Worm (Caenorhabditis elegans) whole organism, late embryonic: ENCODE results near the gene F09G2.1.

Experiments
- C08G9.2 ChIP-seq: sonication (generic microtip); optimal IDR thresholded peaks from 2 replicates; lab custom pipeline; 2016; ENCODE audit warnings: mild to moderate bottlenecking, missing genetic modification characterization, moderate library complexity, missing compliant biosample characterization
- K09A11.1 ChIP-seq: sonication (generic microtip); optimal IDR thresholded peaks from 2 replicates; lab custom pipeline; 2017; ENCODE audit warnings: antibody characterized with exemption, mild to moderate bottlenecking, missing genetic modification characterization, missing compliant biosample characterization; ENCODE audit not compliant: insufficient read depth
- Y22D7AL.16 ChIP-seq: sonication (generic microtip); optimal IDR thresholded peaks from 2 replicates; lab custom pipeline; 2016; ENCODE audit warnings: missing genetic modification characterization, missing compliant biosample characterization
- ceh-24 ChIP-seq: sonication (generic microtip); optimal IDR thresholded peaks from 2 replicates; lab custom pipeline; 2016; ENCODE audit warnings: mild to moderate bottlenecking, missing genetic modification characterization, missing compliant biosample characterization
- gmeb-2 ChIP-seq: sonication (generic microtip); optimal IDR thresholded peaks from 2 replicates; lab custom pipeline; 2016; ENCODE audit warnings: missing genetic modification characterization, inconsistent platforms, missing compliant biosample characterization
- hlh-8 ChIP-seq: sonication (generic microtip); optimal IDR thresholded peaks from 2 replicates; lab custom pipeline; 2016; ENCODE audit warnings: missing genotype, missing genetic modification characterization, missing compliant biosample characterization
- pros-1 ChIP-seq: fragments of 150-350 bp; optimal IDR thresholded peaks from 2 replicates; lab custom pipeline; 2014; ENCODE audit warnings: missing biosample characterization, missing genetic modification reagents, missing genetic modification characterization
- ref-2 ChIP-seq: sonication (generic microtip); optimal IDR thresholded peaks from 2 replicates; lab custom pipeline; 2016; ENCODE audit warnings: missing genetic modification characterization, missing compliant biosample characterization
- sdc-2 ChIP-seq: sonication (generic microtip); optimal IDR thresholded peaks from 2 replicates; lab custom pipeline; 2016; ENCODE audit warnings: missing genotype, missing genetic modification characterization, missing compliant biosample characterization
- unc-3 ChIP-seq, 2 experiments: fragments of 200-800 bp in 1 of 2; sonication (Bioruptor generic) in 1 of 2; sonication (generic microtip) in 1 of 2; conservative IDR thresholded peaks in 1 of 2; optimal IDR thresholded peaks in 1 of 2; 2 replicates each; pipeline versions ENCODE4 v1.3.6 to Lab custom; 2016 to 2022; ENCODE audit warnings: missing compliant biosample characterization in 2 of 2, missing genetic modification characterization in 2 of 2, missing genetic modification reagents in 1 of 2

Gene F09G2.1

DNA sequence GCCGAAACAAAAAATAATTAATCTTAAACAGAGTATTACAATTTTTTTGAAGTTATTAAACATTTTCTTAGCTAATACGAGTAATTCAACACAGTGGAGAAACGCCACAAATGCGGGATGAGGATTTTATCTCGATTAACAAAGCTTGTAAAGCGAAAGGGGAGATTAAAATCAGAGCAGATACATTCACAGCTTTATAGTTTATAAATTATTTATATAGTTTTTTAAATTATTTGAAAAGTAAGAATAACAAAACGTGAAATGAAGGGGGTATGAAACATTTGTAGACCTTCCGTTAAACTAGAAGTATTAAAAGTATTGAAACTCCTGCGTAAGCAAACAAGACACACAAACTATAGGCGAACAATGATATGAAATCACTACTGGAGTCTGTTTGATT is 55.1 kb downstream of the F09G2.1 start, which contains the start of gene C05C8.8:
C05C8.8 (minus strand) TSS at position 101 of the 400 bp plus-strand sequence.
- no peak for TF ChIP-seq C08G9.2 (tag; lab: Kevin White, UChicago)
- no peak for TF ChIP-seq Y22D7AL.16 (tag; lab: Kevin White, UChicago)
- no peak for TF ChIP-seq ceh-24 (tag; lab: Kevin White, UChicago)
- TF ChIP-seq pros-1 = no peak
- no peak for TF ChIP-seq sdc-2 (tag; lab: Kevin White, UChicago)
- TF ChIP-seq K09A11.1 (tag; lab: Kevin White, UChicago) = no peak
- no peak for TF ChIP-seq gmeb-2
- TF ChIP-seq hlh-8 = no peak
- no peak for TF ChIP-seq unc-3 (GFP tag; conservative IDR thresholded peaks at IDR 0.05; lab: Robert Waterston, UW)
- TF ChIP-seq unc-3 (tag; optimal IDR thresholded peaks at IDR 0.05; lab: Kevin White, UChicago) = no peak
- TF ChIP-seq ref-2 (tag; lab: Kevin White, UChicago) = no peak
- TF ChIP-seq, all 69 proteins: peak for 0
